Fruit fly (Drosophila melanogaster) whole organism, embryonic: ENCODE data around the gene CG5021.

ENCODE experiments used
- Antp ChIP-seq: fragments of 200-800 bp; sonication (Bioruptor generic); optimal IDR thresholded peaks from 3 replicates; lab custom pipeline; 2016; ENCODE audit warnings: missing biosample characterization, missing genetic modification characterization
- BEAF-32 ChIP-seq: fragments of 200-800 bp; sonication (Bioruptor generic); optimal IDR thresholded peaks from 3 replicates; lab custom pipeline; 2017; ENCODE audit warnings: missing biosample characterization, missing genetic modification characterization, mild to moderate bottlenecking, moderate library complexity, missing genetic modification reagents
- CG10274 ChIP-seq: fragments of 200-800 bp; sonication (Bioruptor generic); optimal IDR thresholded peaks from 3 replicates; lab custom pipeline; 2017; ENCODE audit warnings: missing biosample characterization, mild to moderate bottlenecking, missing genetic modification characterization
- CG11093 ChIP-seq: fragments of 200-800 bp; sonication (Bioruptor generic); IDR thresholded peaks from 3 replicates; pipeline ENCODE4 v1.3.6; 2022; ENCODE audit warnings: missing biosample characterization, missing genetic modification characterization
- CG11560 ChIP-seq: fragments of 200-800 bp; sonication (Bioruptor generic); IDR thresholded peaks from 3 replicates; pipeline ENCODE4 v1.3.6; 2022; ENCODE audit warnings: missing biosample characterization, missing genetic modification characterization
- CG13296 ChIP-seq: fragments of 200-800 bp; sonication (Bioruptor generic); optimal IDR thresholded peaks from 3 replicates; lab custom pipeline; 2018; ENCODE audit warnings: missing biosample characterization, mild to moderate bottlenecking, missing genetic modification characterization
- CG17568 ChIP-seq: fragments of 200-800 bp; sonication (Bioruptor generic); optimal IDR thresholded peaks from 2 replicates; lab custom pipeline; 2018; ENCODE audit warnings: missing biosample characterization, mild to moderate bottlenecking, missing genetic modification characterization, moderate library complexity
- CG18011 ChIP-seq: fragments of 200-800 bp; sonication (Bioruptor generic); optimal IDR thresholded peaks from 2 replicates; lab custom pipeline; 2017; ENCODE audit warnings: missing biosample characterization, missing genetic modification characterization, mild to moderate bottlenecking, moderate library complexity, missing genotype
- CG2116 ChIP-seq: fragments of 200-800 bp; sonication (Bioruptor generic); optimal IDR thresholded peaks from 3 replicates; lab custom pipeline; 2018; ENCODE audit warnings: missing biosample characterization, mild to moderate bottlenecking, missing genetic modification characterization
- CG32767 ChIP-seq: fragments of 200-800 bp; sonication (Bioruptor generic); IDR thresholded peaks from 2 replicates; pipeline ENCODE4 v1.3.6; 2022; ENCODE audit warnings: missing biosample characterization, missing genetic modification characterization
- CG3847 ChIP-seq: fragments of 200-800 bp; sonication (Bioruptor generic); IDR thresholded peaks from 2 replicates; pipeline ENCODE4 v1.3.6; 2022; ENCODE audit warnings: missing biosample characterization, missing genetic modification characterization
- CG43689 ChIP-seq: fragments of 200-800 bp; sonication (Bioruptor generic); IDR thresholded peaks from 2 replicates; pipeline ENCODE4 v1.3.6; 2022; ENCODE audit warnings: missing biosample characterization, missing genetic modification characterization
- CG4404 ChIP-seq: fragments of 200-800 bp; sonication (Bioruptor generic); IDR thresholded peaks from 2 replicates; pipeline ENCODE4 v1.3.6; 2022; ENCODE audit warnings: missing biosample characterization, missing genetic modification characterization
- CG6813 ChIP-seq: fragments of 200-800 bp; sonication (Bioruptor generic); optimal IDR thresholded peaks from 2 replicates; lab custom pipeline; 2017; ENCODE audit warnings: missing biosample characterization, missing genetic modification characterization, mild to moderate bottlenecking, moderate library complexity, missing genetic modification reagents
- CG7928 ChIP-seq: fragments of 200-800 bp; sonication (Bioruptor generic); optimal IDR thresholded peaks from 2 replicates; lab custom pipeline; 2017; ENCODE audit warnings: missing biosample characterization, mild to moderate bottlenecking, missing genetic modification characterization
- CG7963 ChIP-seq: fragments of 200-800 bp; sonication (Bioruptor generic); IDR thresholded peaks from 3 replicates; pipeline ENCODE4 v1.3.6; 2022; ENCODE audit warnings: missing biosample characterization, missing genetic modification characterization; ENCODE audit not compliant: partially characterized antibody
- CkIIα-i1 ChIP-seq: fragments of 200-800 bp; sonication (Bioruptor generic); IDR thresholded peaks from 2 replicates; pipeline ENCODE4 v1.3.6; 2022; ENCODE audit warnings: missing biosample characterization, missing genetic modification characterization
- Dbx ChIP-seq: fragments of 200-800 bp; sonication (Bioruptor generic); IDR thresholded peaks from 3 replicates; pipeline ENCODE4 v1.3.6; 2022; ENCODE audit warnings: missing biosample characterization, missing genetic modification characterization
- Deaf1 ChIP-seq: fragments of 200-800 bp; optimal IDR thresholded peaks from 3 replicates; lab custom pipeline; 2019; ENCODE audit warnings: missing biosample characterization, mild to moderate bottlenecking, missing genetic modification characterization, moderate library complexity
- Dll ChIP-seq: fragments of 200-800 bp; sonication (Bioruptor generic); IDR thresholded peaks from 4 replicates; pipeline ENCODE4 v1.3.6; 2022; ENCODE audit warnings: missing biosample characterization, missing genetic modification characterization; ENCODE audit not compliant: partially characterized antibody
- Gug ChIP-seq: fragments of 200-800 bp; sonication (Bioruptor generic); IDR thresholded peaks from 4 replicates; pipeline ENCODE4 v1.3.6; 2022; ENCODE audit warnings: missing biosample characterization, missing genetic modification characterization
- HLH4C ChIP-seq: fragments of 200-800 bp; sonication (Bioruptor generic); IDR thresholded peaks from 3 replicates; pipeline ENCODE4 v1.3.6; 2022; ENCODE audit warnings: missing biosample characterization, missing genetic modification characterization; ENCODE audit not compliant: partially characterized antibody
- HLH54F ChIP-seq: fragments of 200-800 bp; sonication (Bioruptor generic); optimal IDR thresholded peaks from 3 replicates; lab custom pipeline; 2016; ENCODE audit warnings: missing biosample characterization, missing genetic modification characterization
- MBD-R2 ChIP-seq: fragments of 200-800 bp; sonication (Bioruptor generic); IDR thresholded peaks from 2 replicates; pipeline ENCODE4 v1.3.6; 2022; ENCODE audit warnings: missing biosample characterization, missing genetic modification characterization
- MESR4 ChIP-seq: fragments of 200-800 bp; sonication (Bioruptor generic); optimal IDR thresholded peaks from 2 replicates; lab custom pipeline; 2018; ENCODE audit warnings: missing biosample characterization, mild to moderate bottlenecking, missing genetic modification characterization, moderate library complexity
- NFAT ChIP-seq: fragments of 200-800 bp; sonication (Bioruptor generic); IDR thresholded peaks from 2 replicates; pipeline ENCODE4 v1.3.6; 2022; ENCODE audit warnings: missing biosample characterization, missing genetic modification characterization
- Pdp1 ChIP-seq, 2 experiments: fragments of 200-800 bp; sonication (Bioruptor generic); optimal IDR thresholded peaks; 3 replicates each; lab custom pipeline; 2016; ENCODE audit warnings: missing biosample characterization in 2 of 2, missing genetic modification characterization in 2 of 2, mild to moderate bottlenecking in 1 of 2, moderate library complexity in 1 of 2
- Sin3A ChIP-seq: fragments of >200 bp; optimal IDR thresholded peaks from 2 replicates; lab custom pipeline; 2018
- Six4 ChIP-seq: fragments of 200-800 bp; sonication (Bioruptor generic); optimal IDR thresholded peaks from 2 replicates; lab custom pipeline; 2016; ENCODE audit warnings: missing biosample characterization, missing genetic modification characterization
- Xrp1 ChIP-seq: fragments of 200-800 bp; sonication (Bioruptor generic); IDR thresholded peaks from 2 replicates; pipeline ENCODE4 v1.3.6; 2022; ENCODE audit warnings: missing biosample characterization, missing genetic modification characterization
- abd-A ChIP-seq: fragments of 200-800 bp; sonication (Bioruptor generic); optimal IDR thresholded peaks from 3 replicates; lab custom pipeline; 2019; ENCODE audit warnings: missing biosample characterization, mild to moderate bottlenecking, missing genetic modification characterization, moderate library complexity
- ato ChIP-seq: fragments of 200-800 bp; sonication (Bioruptor generic); IDR thresholded peaks from 2 replicates; pipeline ENCODE4 v1.3.6; 2022; ENCODE audit warnings: missing biosample characterization, missing genetic modification characterization; ENCODE audit not compliant: partially characterized antibody
- cad ChIP-seq: fragments of >200 bp; optimal IDR thresholded peaks from 2 replicates; lab custom pipeline; 2017; ENCODE audit warnings: missing biosample characterization, missing genetic modification characterization
- corto ChIP-seq: fragments of 200-800 bp; sonication (Bioruptor generic); optimal IDR thresholded peaks from 2 replicates; lab custom pipeline; 2016; ENCODE audit warnings: missing biosample characterization, mild to moderate bottlenecking, missing genetic modification characterization, moderate library complexity
- dati ChIP-seq: fragments of 200-800 bp; sonication (Bioruptor generic); IDR thresholded peaks from 2 replicates; pipeline ENCODE4 v1.3.6; 2022; ENCODE audit warnings: missing biosample characterization, missing genetic modification characterization
- ftz-f1 ChIP-seq: fragments of 200-800 bp; sonication (Bioruptor generic); optimal IDR thresholded peaks from 2 replicates; lab custom pipeline; 2016; ENCODE audit warnings: missing biosample characterization, missing genetic modification characterization
- gem ChIP-seq: fragments of 200-800 bp; sonication (Bioruptor generic); optimal IDR thresholded peaks from 2 replicates; lab custom pipeline; 2019; ENCODE audit warnings: missing biosample characterization, mild to moderate bottlenecking, missing genetic modification characterization, moderate library complexity
- gfzf ChIP-seq: fragments of 200-800 bp; sonication (Bioruptor generic); optimal IDR thresholded peaks from 2 replicates; lab custom pipeline; 2016; ENCODE audit warnings: missing biosample characterization, mild to moderate bottlenecking, missing genetic modification characterization, moderate library complexity
- h ChIP-seq: fragments of >200 bp; optimal IDR thresholded peaks from 2 replicates; lab custom pipeline; 2017
- lbe ChIP-seq: fragments of 200-800 bp; sonication (Bioruptor generic); optimal IDR thresholded peaks from 2 replicates; lab custom pipeline; 2016; ENCODE audit warnings: missing biosample characterization, mild to moderate bottlenecking, missing genetic modification characterization
- nerfin-2 ChIP-seq: fragments of 200-800 bp; sonication (Bioruptor generic); IDR thresholded peaks from 2 replicates; pipeline ENCODE4 v1.3.6; 2022; ENCODE audit warnings: missing biosample characterization, missing genetic modification characterization; ENCODE audit not compliant: partially characterized antibody
- pan ChIP-seq, 4 experiments: fragments of >200 bp in 3 of 4; fragments of 200-800 bp in 1 of 4; sonication (Bioruptor generic) in 1 of 4; optimal IDR thresholded peaks in 3 of 4; IDR thresholded peaks in 1 of 4; 2 replicates each; pipeline versions ENCODE4 v1.3.6 to Lab custom; 2017 to 2022; ENCODE audit warnings: missing biosample characterization in 2 of 4, missing genetic modification characterization in 2 of 4, mixed read lengths in 1 of 4
- pnt ChIP-seq: fragments of 200-800 bp; sonication (Bioruptor generic); optimal IDR thresholded peaks from 3 replicates; lab custom pipeline; 2016; ENCODE audit warnings: missing biosample characterization, missing genetic modification characterization
- prd ChIP-seq, 3 experiments: fragments of >200 bp in 2 of 3; fragments of 200-800 bp in 1 of 3; sonication (Bioruptor generic) in 1 of 3; optimal IDR thresholded peaks in 2 of 3; IDR thresholded peaks in 1 of 3; 2 replicates in 2 of 3; 3 replicates in 1 of 3; pipeline versions ENCODE4 v1.3.6 to Lab custom; 2017 to 2022; ENCODE audit warnings: missing biosample characterization in 1 of 3, missing genetic modification characterization in 1 of 3
- sim ChIP-seq: fragments of 200-800 bp; sonication (Bioruptor generic); IDR thresholded peaks from 2 replicates; pipeline ENCODE4 v1.3.6; 2022; ENCODE audit warnings: missing biosample characterization, missing genetic modification characterization
- sna ChIP-seq: fragments of 200-800 bp; sonication (Bioruptor generic); IDR thresholded peaks from 2 replicates; pipeline ENCODE4 v1.3.6; 2022; ENCODE audit warnings: missing biosample characterization, missing genetic modification characterization; ENCODE audit not compliant: partially characterized antibody
- ssp ChIP-seq: fragments of 200-800 bp; sonication (Bioruptor generic); IDR thresholded peaks from 2 replicates; pipeline ENCODE4 v1.3.6; 2022; ENCODE audit warnings: missing biosample characterization, missing genetic modification characterization
- tna ChIP-seq: fragments of 200-800 bp; sonication (Bioruptor generic); IDR thresholded peaks from 2 replicates; pipeline ENCODE4 v1.3.6; 2022; ENCODE audit warnings: missing biosample characterization, missing genetic modification characterization; ENCODE audit not compliant: partially characterized antibody
- toy ChIP-seq: fragments of 200-800 bp; sonication (Bioruptor generic); IDR thresholded peaks from 2 replicates; pipeline ENCODE4 v1.3.6; 2022; ENCODE audit warnings: missing biosample characterization, missing genetic modification characterization
- tx ChIP-seq: fragments of 200-800 bp; sonication (Bioruptor generic); optimal IDR thresholded peaks from 2 replicates; lab custom pipeline; 2016; ENCODE audit warnings: missing biosample characterization, missing genetic modification characterization
- vfl ChIP-seq: fragments of 200-800 bp; sonication (Bioruptor generic); optimal IDR thresholded peaks from 2 replicates; lab custom pipeline; 2016; ENCODE audit warnings: missing biosample characterization, missing genetic modification characterization

CG5021 gene

dm6 chr3L:8950955-8951354 is 15.7 kb upstream of the CG5021 start (continued):
- no peak for TF ChIP-seq pan (optimal IDR thresholded peaks at IDR 0.05; lab: Kevin White, UChicago)
- TF ChIP-seq pan (GFP tag; optimal IDR thresholded peaks at IDR 0.05 in 1 of 2, IDR thresholded peaks at IDR 0.05 in 1 of 2) = no peak
- no peak for TF ChIP-seq gfzf
- no peak for TF ChIP-seq CG11093
- no peak for TF ChIP-seq HLH54F (GFP tag; lab: Kevin White, UChicago)
- TF ChIP-seq lbe (GFP tag; lab: Kevin White, UChicago) = no peak
- no peak for TF ChIP-seq MESR4 (GFP tag; lab: Kevin White, UChicago)
- TF ChIP-seq Gug (GFP tag; lab: Robert Waterston, UW) = no peak
- TF ChIP-seq corto (GFP tag; lab: Kevin White, UChicago) = no peak
- no peak for TF ChIP-seq CG4404 (GFP tag; lab: Robert Waterston, UW)
- no peak for TF ChIP-seq abd-A (tag; lab: Kevin White, UChicago)
- peak; percentile 50 for TF ChIP-seq CG13296 (GFP tag; lab: Kevin White, UChicago)
- no peak for TF ChIP-seq HLH4C (GFP tag; lab: Robert Waterston, UW)
- no peak for TF ChIP-seq Antp
- TF ChIP-seq BEAF-32 (GFP tag; lab: Kevin White, UChicago) = no peak
- TF ChIP-seq Deaf1 (tag; lab: Kevin White, UChicago) = no peak
- no peak for TF ChIP-seq CG10274 (GFP tag; lab: Kevin White, UChicago)
- no peak for TF ChIP-seq ssp
- no peak for TF ChIP-seq tna
- no peak for TF ChIP-seq CG7963 (GFP tag; lab: Robert Waterston, UW)
- TF ChIP-seq Dll = no peak
- TF ChIP-seq CG2116 (GFP tag; lab: Kevin White, UChicago) = no peak
- TF ChIP-seq cad (GFP tag; lab: Kevin White, UChicago) = no peak
- no peak for TF ChIP-seq h (lab: Kevin White, UChicago)
- TF ChIP-seq vfl (GFP tag; lab: Kevin White, UChicago) = no peak
- TF ChIP-seq prd (optimal IDR thresholded peaks at IDR 0.05; lab: Kevin White, UChicago) = no peak
- peak; percentile 37; the same call in 1 of the 3 replicates for TF ChIP-seq prd (GFP tag; IDR thresholded peaks at IDR 0.05; lab: Robert Waterston, UW)
- no peak for TF ChIP-seq tx (GFP tag; lab: Kevin White, UChicago)
- TF ChIP-seq Six4 (GFP tag; lab: Kevin White, UChicago) = peak; percentile 12
- no peak for TF ChIP-seq CG3847 (GFP tag; lab: Robert Waterston, UW)
- TF ChIP-seq Dbx (GFP tag; lab: Robert Waterston, UW) = no peak
- no peak for TF ChIP-seq ato
- no peak for TF ChIP-seq CG18011 (GFP tag; lab: Kevin White, UChicago)
- TF ChIP-seq sna (GFP tag; lab: Robert Waterston, UW) = no peak
- no peak for TF ChIP-seq sim (GFP tag; lab: Robert Waterston, UW)
- no peak for TF ChIP-seq CG32767 (GFP tag; lab: Robert Waterston, UW)
- 0 out of 2 replicates have a peak, but pooled peaks have one; percentile 18 for TF ChIP-seq Xrp1 (GFP tag; lab: Robert Waterston, UW)
- TF ChIP-seq CG6813 (GFP tag; lab: Kevin White, UChicago) = no peak
- TF ChIP-seq CG43689 (GFP tag; lab: Robert Waterston, UW) = no peak
- TF ChIP-seq CG17568 (GFP tag; lab: Kevin White, UChicago) = no peak
- no peak for TF ChIP-seq pnt (GFP tag; lab: Kevin White, UChicago)
- TF ChIP-seq dati = no peak
- no peak for TF ChIP-seq CG11560
- no peak for TF ChIP-seq Pdp1 (GFP tag; optimal IDR thresholded peaks at IDR 0.05; lab: Kevin White, UChicago)
- TF ChIP-seq gem = peak; percentile 76
- no peak for TF ChIP-seq CkIIα-i1
- TF ChIP-seq CG7928 = no peak
- no peak for TF ChIP-seq Sin3A (lab: Kevin White, UChicago)
- no peak for TF ChIP-seq toy (GFP tag; lab: Robert Waterston, UW)
- TF ChIP-seq ftz-f1 (GFP tag; lab: Kevin White, UChicago) = no peak
- no peak for TF ChIP-seq MBD-R2 (GFP tag; lab: Robert Waterston, UW)
- no peak for TF ChIP-seq NFAT (GFP tag; lab: Robert Waterston, UW)
- TF ChIP-seq nerfin-2 (GFP tag; lab: Robert Waterston, UW) = no peak
